Fruit fly (Drosophila melanogaster) whole organism, embryonic: ENCODE results near the gene CG43321.
A peak's percentile ranks its signal among the peaks of the same experiment; 100 is the strongest.

Experiments used
- Ada2b ChIP-seq: fragments of 200-800 bp; sonication (Bioruptor generic); IDR thresholded peaks from 2 replicates; pipeline ENCODE4 v1.3.6; 2022; ENCODE audit warnings: missing biosample characterization, missing genetic modification characterization
- Bgb ChIP-seq: fragments of 200-800 bp; sonication (Bioruptor generic); IDR thresholded peaks from 2 replicates; pipeline ENCODE4 v1.3.6; 2022; ENCODE audit warnings: missing biosample characterization, missing genetic modification characterization; ENCODE audit not compliant: partially characterized antibody
- CG11504 ChIP-seq: fragments of 200-800 bp; sonication (Bioruptor generic); optimal IDR thresholded peaks from 3 replicates; lab custom pipeline; 2019; ENCODE audit warnings: missing biosample characterization, mild to moderate bottlenecking, missing genetic modification characterization, moderate library complexity
- CG13624 ChIP-seq: fragments of 200-800 bp; sonication (Bioruptor generic); optimal IDR thresholded peaks from 2 replicates; lab custom pipeline; 2016; ENCODE audit warnings: missing biosample characterization, missing genetic modification characterization
- CG15696 ChIP-seq: fragments of 200-800 bp; sonication (Bioruptor generic); optimal IDR thresholded peaks from 2 replicates; lab custom pipeline; 2019; ENCODE audit warnings: missing biosample characterization, mild to moderate bottlenecking, missing genetic modification characterization, moderate library complexity
- CG1603 ChIP-seq: fragments of 200-800 bp; sonication (Bioruptor generic); optimal IDR thresholded peaks from 2 replicates; lab custom pipeline; 2019; ENCODE audit warnings: missing biosample characterization, mild to moderate bottlenecking, missing genetic modification characterization, moderate library complexity
- CG16779 ChIP-seq: fragments of 200-800 bp; sonication (Bioruptor generic); IDR thresholded peaks from 2 replicates; pipeline ENCODE4 v1.3.6; 2022; ENCODE audit warnings: missing biosample characterization, missing genetic modification characterization
- CG17829 ChIP-seq: fragments of 200-800 bp; optimal IDR thresholded peaks from 2 replicates; lab custom pipeline; 2019; ENCODE audit warnings: missing biosample characterization, mild to moderate bottlenecking, missing genetic modification characterization, moderate library complexity
- CG1832 ChIP-seq: fragments of 200-800 bp; sonication (Bioruptor generic); optimal IDR thresholded peaks from 2 replicates; lab custom pipeline; 2017; ENCODE audit warnings: missing biosample characterization, mild to moderate bottlenecking, missing genetic modification characterization, inconsistent platforms
- CG2199 ChIP-seq: fragments of 200-800 bp; sonication (Bioruptor generic); IDR thresholded peaks from 3 replicates; pipeline ENCODE4 v1.3.6; 2022; ENCODE audit warnings: missing biosample characterization, missing genetic modification characterization
- CG2678 ChIP-seq: fragments of 200-800 bp; sonication (Bioruptor generic); optimal IDR thresholded peaks from 3 replicates; lab custom pipeline; 2019; ENCODE audit warnings: missing biosample characterization, mild to moderate bottlenecking, missing genetic modification characterization, moderate library complexity
- CG2889 ChIP-seq: fragments of 200-800 bp; sonication (Bioruptor generic); IDR thresholded peaks from 3 replicates; pipeline ENCODE4 v1.3.6; 2022; ENCODE audit warnings: missing biosample characterization, missing genetic modification characterization
- CG31441 ChIP-seq: fragments of 200-800 bp; sonication (Bioruptor generic); IDR thresholded peaks from 2 replicates; pipeline ENCODE4 v1.3.6; 2022; ENCODE audit warnings: missing biosample characterization, missing genetic modification characterization
- CG5180 ChIP-seq: fragments of 200-800 bp; sonication (Bioruptor generic); optimal IDR thresholded peaks from 3 replicates; lab custom pipeline; 2017; ENCODE audit warnings: missing biosample characterization, missing genetic modification characterization, mild to moderate bottlenecking, moderate library complexity, missing genetic modification reagents
- CG5953 ChIP-seq: fragments of 200-800 bp; sonication (Bioruptor generic); IDR thresholded peaks from 2 replicates; pipeline ENCODE4 v1.3.6; 2022; ENCODE audit warnings: missing biosample characterization, missing genetic modification characterization
- CG6175 ChIP-seq: fragments of 200-800 bp; sonication (Bioruptor generic); IDR thresholded peaks from 3 replicates; pipeline ENCODE4 v1.3.6; 2022; ENCODE audit warnings: missing biosample characterization, missing genetic modification characterization
- CG6272 ChIP-seq: fragments of 200-800 bp; sonication (Bioruptor generic); IDR thresholded peaks from 2 replicates; pipeline ENCODE4 v1.3.6; 2022; ENCODE audit warnings: missing biosample characterization, missing genetic modification characterization
- CG6791 ChIP-seq: fragments of 200-800 bp; sonication (Bioruptor generic); IDR thresholded peaks from 3 replicates; pipeline ENCODE4 v1.3.6; 2022; ENCODE audit warnings: missing biosample characterization, missing genetic modification characterization; ENCODE audit not compliant: partially characterized antibody
- CG6854 ChIP-seq: fragments of 200-800 bp; sonication (Bioruptor generic); optimal IDR thresholded peaks from 3 replicates; lab custom pipeline; 2017; ENCODE audit warnings: missing biosample characterization, mild to moderate bottlenecking, missing genetic modification characterization
- CG9932 ChIP-seq: fragments of 200-800 bp; sonication (Bioruptor generic); IDR thresholded peaks from 2 replicates; pipeline ENCODE4 v1.3.6; 2022; ENCODE audit warnings: missing biosample characterization, missing genetic modification characterization
- Chrac-16 ChIP-seq: fragments of 200-800 bp; sonication (Bioruptor generic); optimal IDR thresholded peaks from 3 replicates; lab custom pipeline; 2016; ENCODE audit warnings: missing biosample characterization, missing genetic modification characterization
- CrebB ChIP-seq: fragments of 200-800 bp; sonication (Bioruptor generic); optimal IDR thresholded peaks from 3 replicates; lab custom pipeline; 2018; ENCODE audit warnings: missing biosample characterization, mild to moderate bottlenecking, missing genetic modification characterization
- Dbx ChIP-seq: fragments of 200-800 bp; sonication (Bioruptor generic); IDR thresholded peaks from 3 replicates; pipeline ENCODE4 v1.3.6; 2022; ENCODE audit warnings: missing biosample characterization, missing genetic modification characterization
- Deaf1 ChIP-seq: fragments of 200-800 bp; optimal IDR thresholded peaks from 3 replicates; lab custom pipeline; 2019; ENCODE audit warnings: missing biosample characterization, mild to moderate bottlenecking, missing genetic modification characterization, moderate library complexity
- Dip3 ChIP-seq: fragments of 200-800 bp; sonication (Bioruptor generic); optimal IDR thresholded peaks from 3 replicates; lab custom pipeline; 2016; ENCODE audit warnings: missing biosample characterization, missing genetic modification characterization
- Lim3 ChIP-seq: fragments of 200-800 bp; sonication (Bioruptor generic); IDR thresholded peaks from 2 replicates; pipeline ENCODE4 v1.3.6; 2022; ENCODE audit warnings: missing biosample characterization, missing genetic modification characterization
- Lpt ChIP-seq: fragments of >200 bp; optimal IDR thresholded peaks from 2 replicates; lab custom pipeline; 2018; ENCODE audit warnings: missing biosample characterization, missing genetic modification characterization
- Med ChIP-seq: fragments of 200-800 bp; sonication (Bioruptor generic); peaks from one replicate; lab custom pipeline; 2016; ENCODE audit warnings: missing biosample characterization, missing genetic modification characterization, mild to moderate bottlenecking, inconsistent platforms, moderate library complexity
- Myb ChIP-seq: fragments of 200-800 bp; sonication (Bioruptor generic); optimal IDR thresholded peaks from 2 replicates; lab custom pipeline; 2016; ENCODE audit warnings: missing biosample characterization, missing genetic modification characterization
- NFAT ChIP-seq: fragments of 200-800 bp; sonication (Bioruptor generic); IDR thresholded peaks from 2 replicates; pipeline ENCODE4 v1.3.6; 2022; ENCODE audit warnings: missing biosample characterization, missing genetic modification characterization
- Side ChIP-seq: fragments of 200-800 bp; sonication (Bioruptor generic); optimal IDR thresholded peaks from 2 replicates; lab custom pipeline; 2016; ENCODE audit warnings: missing biosample characterization, missing genetic modification characterization
- ac ChIP-seq: fragments of 200-800 bp; sonication (Bioruptor generic); optimal IDR thresholded peaks from 3 replicates; lab custom pipeline; 2017; ENCODE audit warnings: missing biosample characterization, mild to moderate bottlenecking, missing genetic modification characterization
- ara ChIP-seq: fragments of 200-800 bp; sonication (Bioruptor generic); IDR thresholded peaks from 2 replicates; pipeline ENCODE4 v1.3.6; 2022; ENCODE audit warnings: missing biosample characterization, missing genetic modification characterization
- ato ChIP-seq: fragments of 200-800 bp; sonication (Bioruptor generic); IDR thresholded peaks from 2 replicates; pipeline ENCODE4 v1.3.6; 2022; ENCODE audit warnings: missing biosample characterization, missing genetic modification characterization; ENCODE audit not compliant: partially characterized antibody
- cato ChIP-seq: fragments of 200-800 bp; sonication (Bioruptor generic); optimal IDR thresholded peaks from 2 replicates; lab custom pipeline; 2016; ENCODE audit warnings: missing biosample characterization, missing genetic modification characterization, borderline replicate concordance
- ci ChIP-seq: fragments of 200-800 bp; sonication (Bioruptor generic); IDR thresholded peaks from 3 replicates; pipeline ENCODE4 v1.3.6; 2022; ENCODE audit warnings: missing biosample characterization, missing genetic modification characterization
- crc ChIP-seq: fragments of 200-800 bp; sonication (Bioruptor generic); optimal IDR thresholded peaks from 2 replicates; lab custom pipeline; 2016; ENCODE audit warnings: missing biosample characterization, missing genetic modification characterization
- esg ChIP-seq: fragments of 200-800 bp; sonication (Bioruptor generic); conservative IDR thresholded peaks from 2 replicates; pipeline ENCODE4 v1.3.6; 2022; ENCODE audit warnings: missing biosample characterization, missing genetic modification characterization
- ham ChIP-seq: fragments of 200-800 bp; sonication (Bioruptor generic); IDR thresholded peaks from 2 replicates; pipeline ENCODE4 v1.3.6; 2022; ENCODE audit warnings: missing biosample characterization, missing genetic modification characterization
- her ChIP-seq: fragments of 200-800 bp; sonication (Bioruptor generic); optimal IDR thresholded peaks from 2 replicates; lab custom pipeline; 2016; ENCODE audit warnings: missing biosample characterization, missing genetic modification characterization
- lilli ChIP-seq: fragments of 200-800 bp; sonication (Bioruptor generic); optimal IDR thresholded peaks from 3 replicates; lab custom pipeline; 2016; ENCODE audit warnings: missing biosample characterization, missing genetic modification characterization
- maf-S ChIP-seq: fragments of 200-800 bp; sonication (Bioruptor generic); optimal IDR thresholded peaks from 2 replicates; lab custom pipeline; 2016; ENCODE audit warnings: missing biosample characterization, missing genetic modification characterization
- rib ChIP-seq: fragments of 200-800 bp; sonication (Bioruptor generic); IDR thresholded peaks from 2 replicates; pipeline ENCODE4 v1.3.6; 2022; ENCODE audit warnings: missing biosample characterization, missing genetic modification characterization
- sens ChIP-seq: fragments of 200-800 bp; sonication (Bioruptor generic); peaks from one replicate; lab custom pipeline; 2016; ENCODE audit warnings: missing biosample characterization, missing genetic modification characterization
- slbo ChIP-seq: fragments of 200-800 bp; sonication (Bioruptor generic); IDR thresholded peaks from 2 replicates; pipeline ENCODE4 v1.3.6; 2022; ENCODE audit warnings: missing biosample characterization, missing genetic modification characterization
- so ChIP-seq: fragments of 200-800 bp; sonication (Bioruptor generic); IDR thresholded peaks from 3 replicates; pipeline ENCODE4 v1.3.6; 2022; ENCODE audit warnings: missing biosample characterization, missing genetic modification characterization
- tx ChIP-seq: fragments of 200-800 bp; sonication (Bioruptor generic); optimal IDR thresholded peaks from 2 replicates; lab custom pipeline; 2016; ENCODE audit warnings: missing biosample characterization, missing genetic modification characterization
- wek ChIP-seq: fragments of 200-800 bp; sonication (Bioruptor generic); optimal IDR thresholded peaks from 3 replicates; lab custom pipeline; 2018; ENCODE audit warnings: missing biosample characterization, mild to moderate bottlenecking, missing genetic modification characterization, moderate library complexity
- zfh2 ChIP-seq: fragments of 200-800 bp; sonication (Bioruptor generic); optimal IDR thresholded peaks from 2 replicates; lab custom pipeline; 2016; ENCODE audit warnings: missing biosample characterization, missing genetic modification characterization

CG43321 gene

dm6 chr2L:7026308-7026707 is 14.2 kb downstream of the CG43321 start:
- no peak for TF ChIP-seq Bgb (GFP tag; lab: Robert Waterston, UW)
- peak; percentile 4 for TF ChIP-seq CG1832 (GFP tag; lab: Kevin White, UChicago)
- 0 out of 2 replicates have a peak, but pooled peaks have one; percentile 6 for TF ChIP-seq CG16779 (GFP tag; lab: Robert Waterston, UW)
- TF ChIP-seq sens (GFP tag; lab: Kevin White, UChicago): peak; percentile 0
- peak; percentile 62 for TF ChIP-seq Med (GFP tag; lab: Kevin White, UChicago)
- no peak for TF ChIP-seq ato (GFP tag; lab: Robert Waterston, UW)
- no peak for TF ChIP-seq rib (GFP tag; lab: Robert Waterston, UW)
- no peak for TF ChIP-seq Side
- peak; percentile 25; the same call in 1 of the 3 replicates for TF ChIP-seq Dbx (GFP tag; lab: Robert Waterston, UW)
- 0 out of 3 replicates have a peak, but pooled peaks have one; percentile 39 for TF ChIP-seq ci
- no peak for TF ChIP-seq slbo (GFP tag; lab: Robert Waterston, UW)
- peak; percentile 37; the same call in 1 of the 3 replicates for TF ChIP-seq CG6791 (GFP tag; lab: Robert Waterston, UW)
- TF ChIP-seq her: no peak
- 0 out of 2 replicates have a peak, but pooled peaks have one; percentile 10 for TF ChIP-seq CG5953 (GFP tag; lab: Robert Waterston, UW)
- TF ChIP-seq ac (GFP tag; lab: Kevin White, UChicago): no peak
- TF ChIP-seq ara (GFP tag; lab: Robert Waterston, UW): 0 out of 2 replicates have a peak, but pooled peaks have one; percentile 20

DNA sequence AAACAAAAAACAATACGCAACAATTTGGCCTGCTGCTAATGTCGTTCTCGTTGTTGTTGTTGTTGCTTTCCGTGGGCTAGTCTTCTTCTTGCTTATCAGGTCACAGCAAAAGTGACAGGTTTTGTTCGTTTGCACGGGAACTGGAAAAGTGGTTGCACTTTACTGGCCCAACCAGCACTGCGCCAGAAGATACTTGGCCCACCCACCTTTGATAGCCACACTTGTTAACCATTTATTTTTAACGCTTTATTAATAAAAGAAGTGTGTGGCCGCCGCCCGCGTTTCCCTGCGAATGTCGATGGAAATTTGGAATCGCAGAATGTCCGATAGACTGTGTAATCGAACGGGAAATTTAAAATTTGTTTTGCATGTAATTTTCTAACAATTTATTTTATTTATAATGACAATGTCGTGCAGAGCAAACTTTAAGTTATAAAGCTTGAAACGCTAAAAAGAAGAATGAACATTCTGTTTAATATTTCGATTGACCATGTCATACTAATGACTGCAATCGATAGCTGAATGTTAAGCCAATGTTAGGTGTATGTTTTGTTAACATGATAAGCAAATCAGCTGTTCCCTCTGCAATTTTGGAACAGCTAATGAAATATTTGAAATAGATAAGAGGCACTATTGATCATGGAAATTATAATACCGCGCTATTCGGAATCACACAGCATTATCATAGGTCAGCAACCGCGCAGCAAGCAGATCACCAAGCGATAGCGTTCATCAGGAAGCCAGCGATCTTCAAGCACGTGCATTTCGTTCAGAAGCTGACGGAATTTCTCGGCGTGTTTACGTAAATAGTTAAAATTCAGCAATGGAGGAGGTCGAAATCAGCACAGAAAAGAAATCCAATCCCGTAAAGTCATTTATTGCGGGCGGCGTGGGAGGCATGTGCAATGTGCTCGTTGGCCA is 15.2 kb downstream of the CG43321 start, which contains the start of the genes CG31908 and MME1:
Gene CG31908, minus strand, starts transcription at position 402 of the 921 bp plus-strand sequence.
Gene MME1, plus strand, starts transcription at position 539 of the 921 bp plus-strand sequence.
- no peak for TF ChIP-seq CG2889 (GFP tag; lab: Robert Waterston, UW)
- no peak for TF ChIP-seq wek
- TF ChIP-seq CG31441: no peak
- no peak for TF ChIP-seq CG1832 (GFP tag; lab: Kevin White, UChicago)
- no peak for TF ChIP-seq Lim3 (GFP tag; lab: Robert Waterston, UW)
- no peak for TF ChIP-seq CG5180 (GFP tag; lab: Kevin White, UChicago)
- TF ChIP-seq CG13624 (GFP tag; lab: Kevin White, UChicago): peak; percentile 35
- TF ChIP-seq ham: no peak
- TF ChIP-seq so (GFP tag; lab: Robert Waterston, UW): no peak
- no peak for TF ChIP-seq CG15696 (tag; lab: Kevin White, UChicago)
- no peak for TF ChIP-seq CG6272 (GFP tag; lab: Robert Waterston, UW)
- peak; percentile 42 for TF ChIP-seq CG1603 (tag; lab: Kevin White, UChicago)
- TF ChIP-seq Ada2b (GFP tag; lab: Robert Waterston, UW): no peak
- no peak for TF ChIP-seq CG11504 (tag; lab: Kevin White, UChicago)
- TF ChIP-seq maf-S (GFP tag; lab: Kevin White, UChicago): no peak
- peak; percentile 37 for TF ChIP-seq Deaf1 (tag; lab: Kevin White, UChicago)
- no peak for TF ChIP-seq NFAT (GFP tag; lab: Robert Waterston, UW)
- no peak for TF ChIP-seq CG2199
- TF ChIP-seq CG6854 (GFP tag; lab: Kevin White, UChicago): no peak
- peak; percentile 31 for TF ChIP-seq Myb (GFP tag; lab: Kevin White, UChicago)
- peak; percentile 43 for TF ChIP-seq Dip3 (GFP tag; lab: Kevin White, UChicago)
- TF ChIP-seq CG17829 (tag; lab: Kevin White, UChicago): peak; percentile 29
- peak; percentile 53 for TF ChIP-seq lilli
- TF ChIP-seq cato: no peak
- TF ChIP-seq CrebB: no peak
- TF ChIP-seq zfh2 (GFP tag; lab: Kevin White, UChicago): peak; percentile 68
- no peak for TF ChIP-seq crc (GFP tag; lab: Kevin White, UChicago)
- no peak for TF ChIP-seq CG2678 (tag; lab: Kevin White, UChicago)
- no peak for TF ChIP-seq CG9932
- TF ChIP-seq esg (GFP tag; lab: Robert Waterston, UW): no peak
- TF ChIP-seq CG6175: no peak
- TF ChIP-seq tx (GFP tag; lab: Kevin White, UChicago): no peak
- TF ChIP-seq Chrac-16: peak; percentile 16
- TF ChIP-seq Lpt (GFP tag; lab: Kevin White, UChicago): no peak
